Worm (Caenorhabditis elegans): Measurements from ENCODE around the gene gck-3.

- TF ChIP-seq tbx-2 (tag; optimal IDR thresholded peaks at IDR 0.05), result no peak
- TF ChIP-seq unc-86 (tag; optimal IDR thresholded peaks at IDR 0.05), result no peak
- TF ChIP-seq elt-2 (tag; optimal IDR thresholded peaks at IDR 0.05), result no peak
- no peak for TF ChIP-seq pha-4 (tag; optimal IDR thresholded peaks at IDR 0.05)
- TF ChIP-seq pros-1 (tag; optimal IDR thresholded peaks at IDR 0.05), result no peak
- TF ChIP-seq nfya-1 (tag; optimal IDR thresholded peaks at IDR 0.05), result no peak
Observed at ce11 chrV:17943877-17944472, 22.7 kb downstream of the gck-3 start.

Measured in whole organism, late embryonic.